Fruit fly (Drosophila melanogaster): ENCODE data around the gene CG14106.

CG14106 gene

dm6 chr3L:13450177-13450793 lies 24.8 kb upstream of the CG14106 start, which contains the start of the genes JMJD7 and CG10738 (continued):
- peak; percentile 22 for TF ChIP-seq Sin3A (optimal IDR thresholded peaks at IDR 0.05)
- TF ChIP-seq HLH4C (GFP tag; IDR thresholded peaks at IDR 0.05; ENCODE audit: partially characterized antibody) = no peak
- no peak for TF ChIP-seq luna (GFP tag; optimal IDR thresholded peaks at IDR 0.05)
- TF ChIP-seq CG17568 (GFP tag; optimal IDR thresholded peaks at IDR 0.05) = no peak
- TF ChIP-seq CkIIα-i1 (GFP tag; IDR thresholded peaks at IDR 0.05) = no peak
- peak; percentile 82 for TF ChIP-seq CG3281 (GFP tag; optimal IDR thresholded peaks at IDR 0.05)
- no peak for TF ChIP-seq bab2 (GFP tag; optimal IDR thresholded peaks at IDR 0.05)
- peak; percentile 12 for TF ChIP-seq shn (GFP tag; optimal IDR thresholded peaks at IDR 0.05)
- TF ChIP-seq mam (GFP tag; optimal IDR thresholded peaks at IDR 0.05) = peak; percentile 19
- 0 out of 2 replicates have a peak, but pooled peaks have one; percentile 29 for TF ChIP-seq Lim3 (GFP tag; IDR thresholded peaks at IDR 0.05)
- no peak for TF ChIP-seq eve (GFP tag; optimal IDR thresholded peaks at IDR 0.05)
- no peak for TF ChIP-seq CG42726 (GFP tag; IDR thresholded peaks at IDR 0.05; ENCODE audit: partially characterized antibody)
- TF ChIP-seq Ada2b (GFP tag; IDR thresholded peaks at IDR 0.05) = peak; percentile 84
- peak; percentile 77 for TF ChIP-seq Gug (GFP tag; IDR thresholded peaks at IDR 0.05)
- TF ChIP-seq tio (GFP tag; optimal IDR thresholded peaks at IDR 0.05) = no peak
- TF ChIP-seq BtbVII (GFP tag; optimal IDR thresholded peaks at IDR 0.05) = peak; percentile 6
- no peak for TF ChIP-seq kni (GFP tag; optimal IDR thresholded peaks at IDR 0.05)
- TF ChIP-seq CG15073 (GFP tag; optimal IDR thresholded peaks at IDR 0.05) = peak; percentile 39
- peak; percentile 96 for TF ChIP-seq Ets65A (GFP tag)
- TF ChIP-seq pum (GFP tag; optimal IDR thresholded peaks at IDR 0.05) = no peak
- peak; percentile 87 for TF ChIP-seq CG10543 (GFP tag; optimal IDR thresholded peaks at IDR 0.05)
- TF ChIP-seq HmgZ (tag; optimal IDR thresholded peaks at IDR 0.05) = peak; percentile 8
- TF ChIP-seq CG10267 (tag; optimal IDR thresholded peaks at IDR 0.05) = peak; percentile 72
- TF ChIP-seq CG3847 (GFP tag; IDR thresholded peaks at IDR 0.05) = peak; percentile 55
- peak; percentile 63 for TF ChIP-seq CG9727 (GFP tag; optimal IDR thresholded peaks at IDR 0.05)
- TF ChIP-seq CG11696 (GFP tag; IDR thresholded peaks at IDR 0.05) = peak; percentile 52; the same call in 1 of the 2 replicates
- TF ChIP-seq CG7839 (tag; optimal IDR thresholded peaks at IDR 0.05) = peak; percentile 11
- TF ChIP-seq dan (GFP tag; IDR thresholded peaks at IDR 0.05) = no peak
- peak; percentile 56 for TF ChIP-seq ftz-f1 (GFP tag; optimal IDR thresholded peaks at IDR 0.05)
- peak; percentile 15; the same call in 1 of the 2 replicates for TF ChIP-seq bowl (GFP tag; IDR thresholded peaks at IDR 0.05)
- TF ChIP-seq ranshi (GFP tag; IDR thresholded peaks at IDR 0.05) = peak; percentile 75
- TF ChIP-seq CG8089 (GFP tag; optimal IDR thresholded peaks at IDR 0.05) = no peak
- TF ChIP-seq CG18476 (GFP tag; optimal IDR thresholded peaks at IDR 0.05) = peak; percentile 51
- peak; percentile 27 for TF ChIP-seq CG6813 (GFP tag; optimal IDR thresholded peaks at IDR 0.05)
- TF ChIP-seq cas (GFP tag; IDR thresholded peaks at IDR 0.05) = peak; percentile 53; the same call in 1 of the 2 replicates
- TF ChIP-seq her (GFP tag; optimal IDR thresholded peaks at IDR 0.05) = no peak
- peak; percentile 73 for TF ChIP-seq CG5245 (GFP tag; optimal IDR thresholded peaks at IDR 0.05)
- TF ChIP-seq H2.0 (GFP tag; IDR thresholded peaks at IDR 0.05) = peak; percentile 63
- TF ChIP-seq lmd (GFP tag; IDR thresholded peaks at IDR 0.05) = peak; percentile 73
- no peak for TF ChIP-seq Trl (optimal IDR thresholded peaks at IDR 0.05)
- peak; percentile 11 for TF ChIP-seq Trl (GFP tag; optimal IDR thresholded peaks at IDR 0.05)
- peak; percentile 6 for TF ChIP-seq Hmr (GFP tag; optimal IDR thresholded peaks at IDR 0.05)
- TF ChIP-seq CG6254 (GFP tag; optimal IDR thresholded peaks at IDR 0.05) = peak; percentile 68
- no peak for TF ChIP-seq yki (optimal IDR thresholded peaks at IDR 0.05)
- TF ChIP-seq CG11398 (GFP tag; optimal IDR thresholded peaks at IDR 0.05) = no peak
- no peak for TF ChIP-seq NK7.1 (GFP tag; optimal IDR thresholded peaks at IDR 0.05)
- no peak for TF ChIP-seq Gsc (GFP tag; IDR thresholded peaks at IDR 0.05)
- no peak for TF ChIP-seq Abd-B (GFP tag; optimal IDR thresholded peaks at IDR 0.05)
- no peak for TF ChIP-seq Scr (GFP tag; IDR thresholded peaks at IDR 0.05; ENCODE audit: partially characterized antibody)
- peak; percentile 87 for TF ChIP-seq tin (GFP tag; optimal IDR thresholded peaks at IDR 0.05)
- TF ChIP-seq dmrt11E (tag; optimal IDR thresholded peaks at IDR 0.05) = no peak
- no peak for TF ChIP-seq wek (GFP tag; optimal IDR thresholded peaks at IDR 0.05)
